Worm (Caenorhabditis elegans) whole organism, L1 larva: ENCODE measurements around the gene cuc-1.

Experiments
- ama-1 ChIP-seq: fragments of 150-350 bp; optimal IDR thresholded peaks from 2 replicates; lab custom pipeline; 2014
- blmp-1 ChIP-seq: fragments of 150-350 bp; optimal IDR thresholded peaks from 2 replicates; lab custom pipeline; 2014; ENCODE audit warnings: missing biosample characterization, missing genetic modification characterization
- elt-3 ChIP-seq, 6 experiments: fragments of 150-350 bp in 1 of 6; sonication (generic microtip); optimal IDR thresholded peaks; 2 replicates each; lab custom pipeline; 2017 to 2018; ENCODE audit warnings: missing biosample characterization in 6 of 6, missing genetic modification characterization in 6 of 6, inconsistent platforms in 1 of 6
- lin-39 ChIP-seq: fragments of 150-350 bp; optimal IDR thresholded peaks from 2 replicates; lab custom pipeline; 2014; ENCODE audit warnings: missing biosample characterization, missing genetic modification reagents, missing genetic modification characterization
- lir-3 ChIP-seq: sonication (generic microtip); optimal IDR thresholded peaks from 2 replicates; lab custom pipeline; 2016; ENCODE audit warnings: mild to moderate bottlenecking, missing genetic modification characterization, moderate library complexity, missing compliant biosample characterization; ENCODE audit not compliant: poor library complexity
- nhr-237 ChIP-seq: fragments of 150-350 bp; optimal IDR thresholded peaks from 2 replicates; lab custom pipeline; 2014; ENCODE audit warnings: missing biosample characterization, missing genetic modification characterization
- rnt-1 ChIP-seq: sonication (generic microtip); optimal IDR thresholded peaks from 2 replicates; lab custom pipeline; 2016; ENCODE audit warnings: mild to moderate bottlenecking, missing genetic modification characterization, moderate library complexity, missing compliant biosample characterization
- unc-130 ChIP-seq: fragments of 150-350 bp; optimal IDR thresholded peaks from 2 replicates; lab custom pipeline; 2017; ENCODE audit warnings: missing biosample characterization, missing genetic modification characterization, inconsistent platforms

ce11 chrIII:7843536-7843935 lies 17.2 kb downstream of the cuc-1 start, which contains the start of gene ZK652.8:
- TF ChIP-seq lin-39 (tag; lab: Kevin White, UChicago) (no peak), blmp-1 (no peak), elt-3 (tag; optimal IDR thresholded peaks at IDR 0.05; lab: Kevin White, UChicago) (no peak), ama-1 (lab: Kevin White, UChicago) (no peak), unc-130 (no peak), lir-3 (tag; lab: Kevin White, UChicago) (no peak), nhr-237 (tag; lab: Kevin White, UChicago) (no peak), rnt-1 (tag; lab: Kevin White, UChicago) (no peak)
